Worm (Caenorhabditis elegans) whole organism, L4 larva: ENCODE measurements around the gene F09C12.2.
A peak's percentile ranks its signal among the peaks of the same experiment; 100 is the strongest.

ENCODE experiments used
- D1046.2 ChIP-seq: fragments of 200-800 bp; sonication (Bioruptor generic); IDR thresholded peaks from 2 replicates; pipeline ENCODE4 v1.3.6; 2022; ENCODE audit warnings: missing genetic modification characterization, missing compliant biosample characterization
- F37D6.2 ChIP-seq: sonication (generic microtip); optimal IDR thresholded peaks from 2 replicates; lab custom pipeline; 2016; ENCODE audit warnings: mild to moderate bottlenecking, missing genetic modification characterization, missing compliant biosample characterization
- F49E8.2 ChIP-seq: sonication (generic microtip); optimal IDR thresholded peaks from 2 replicates; lab custom pipeline; 2016; ENCODE audit warnings: missing compliant biosample characterization, mild to moderate bottlenecking, missing genetic modification characterization, borderline replicate concordance
- R02D3.7 ChIP-seq: fragments of 150-350 bp; sonication (generic microtip); optimal IDR thresholded peaks from 3 replicates; lab custom pipeline; 2014; ENCODE audit warnings: missing biosample characterization, missing genetic modification characterization
- T20F7.1 ChIP-seq: fragments of 200-800 bp; sonication (Bioruptor generic); optimal IDR thresholded peaks from 2 replicates; lab custom pipeline; 2018; ENCODE audit warnings: mild to moderate bottlenecking, missing genetic modification characterization, missing compliant biosample characterization
- T26A8.4 ChIP-seq: fragments of 200-800 bp; sonication (Bioruptor generic); IDR thresholded peaks from 2 replicates; pipeline ENCODE4 v1.3.6; 2022; ENCODE audit warnings: missing genetic modification characterization, missing compliant biosample characterization
- Y105C5A.15 ChIP-seq: fragments of 200-800 bp; sonication (Bioruptor generic); IDR thresholded peaks from 2 replicates; pipeline ENCODE4 v1.3.6; 2022; ENCODE audit warnings: missing genetic modification characterization, missing compliant biosample characterization
- Y5F2A.4 ChIP-seq: fragments of 200-800 bp; sonication (Bioruptor generic); optimal IDR thresholded peaks from 2 replicates; lab custom pipeline; 2018; ENCODE audit warnings: mild to moderate bottlenecking, missing genetic modification characterization, missing compliant biosample characterization
- ZK546.5 ChIP-seq, 2 experiments: sonication (generic microtip); optimal IDR thresholded peaks; 2 replicates each; lab custom pipeline; 2017; ENCODE audit warnings: missing biosample characterization in 2 of 2, missing genetic modification characterization in 2 of 2
- aha-1 ChIP-seq: fragments of 150-350 bp; peaks from one replicate; lab custom pipeline; 2014; ENCODE audit warnings: missing biosample characterization, missing genetic modification characterization
- arid-1 ChIP-seq: fragments of 200-800 bp; sonication (Bioruptor generic); conservative IDR thresholded peaks from 2 replicates; pipeline ENCODE4 v1.3.6; 2022; ENCODE audit warnings: missing genetic modification reagents, missing genetic modification characterization, missing compliant biosample characterization
- ceh-28 ChIP-seq: fragments of 150-350 bp; optimal IDR thresholded peaks from 2 replicates; lab custom pipeline; 2014; ENCODE audit warnings: missing biosample characterization, missing genetic modification reagents, missing genetic modification characterization
- cey-2 ChIP-seq: sonication (generic microtip); optimal IDR thresholded peaks from 3 replicates; lab custom pipeline; 2017; ENCODE audit warnings: missing genetic modification characterization, mild to moderate bottlenecking, missing compliant biosample characterization, antibody characterized with exemption, borderline replicate concordance; ENCODE audit not compliant: insufficient read depth
- ctbp-1 ChIP-seq: fragments of 200-800 bp; sonication (Bioruptor generic); IDR thresholded peaks from 2 replicates; pipeline ENCODE4 v1.3.6; 2022; ENCODE audit warnings: missing genetic modification reagents, missing genetic modification characterization, missing compliant biosample characterization
- daf-12 ChIP-seq: fragments of 150-350 bp; optimal IDR thresholded peaks from 2 replicates; lab custom pipeline; 2014; ENCODE audit warnings: missing biosample characterization, missing genetic modification reagents, missing genetic modification characterization
- dmd-8 ChIP-seq: fragments of 200-800 bp; sonication (Bioruptor generic); IDR thresholded peaks from 2 replicates; pipeline ENCODE4 v1.3.6; 2022; ENCODE audit warnings: missing genetic modification characterization, missing compliant biosample characterization
- dpl-1 ChIP-seq: fragments of 150-350 bp; optimal IDR thresholded peaks from 2 replicates; lab custom pipeline; 2014; ENCODE audit warnings: missing biosample characterization, missing genetic modification reagents, missing genetic modification characterization
- duxl-1 ChIP-seq: sonication (generic microtip); optimal IDR thresholded peaks from 2 replicates; lab custom pipeline; 2016; ENCODE audit warnings: mild to moderate bottlenecking, missing genetic modification characterization, moderate library complexity, missing compliant biosample characterization; ENCODE audit not compliant: poor library complexity
- fos-1 ChIP-seq: fragments of 150-350 bp; optimal IDR thresholded peaks from 2 replicates; lab custom pipeline; 2014; ENCODE audit warnings: missing biosample characterization, missing genetic modification characterization
- gei-8 ChIP-seq: fragments of 200-800 bp; sonication (Bioruptor generic); optimal IDR thresholded peaks from 2 replicates; lab custom pipeline; 2018; ENCODE audit warnings: mild to moderate bottlenecking, missing genetic modification characterization, missing compliant biosample characterization
- hlh-11 ChIP-seq: fragments of 200-800 bp; sonication (Bioruptor generic); optimal IDR thresholded peaks from 2 replicates; lab custom pipeline; 2018; ENCODE audit warnings: mild to moderate bottlenecking, missing genetic modification characterization, missing compliant biosample characterization
- jun-1 ChIP-seq: fragments of 150-350 bp; optimal IDR thresholded peaks from 2 replicates; lab custom pipeline; 2014; ENCODE audit warnings: missing biosample characterization, missing genetic modification reagents, missing genetic modification characterization
- lin-13 ChIP-seq: fragments of 150-350 bp; optimal IDR thresholded peaks from 2 replicates; lab custom pipeline; 2014; ENCODE audit warnings: missing biosample characterization, missing genetic modification reagents, missing genetic modification characterization
- lin-15B ChIP-seq: fragments of 150-350 bp; sonication (generic microtip); optimal IDR thresholded peaks from 3 replicates; lab custom pipeline; 2014; ENCODE audit warnings: missing biosample characterization, missing genetic modification characterization
- lsy-2 ChIP-seq, 2 experiments: fragments of 150-350 bp in 1 of 2; sonication (generic microtip) in 1 of 2; optimal IDR thresholded peaks; 2 replicates each; lab custom pipeline; 2014 to 2017; ENCODE audit warnings: missing biosample characterization in 2 of 2, missing genetic modification characterization in 2 of 2
- mxl-3 ChIP-seq: fragments of 200-800 bp; sonication (Bioruptor generic); optimal IDR thresholded peaks from 2 replicates; lab custom pipeline; 2018; ENCODE audit warnings: mild to moderate bottlenecking, missing genetic modification characterization, missing compliant biosample characterization
- nhr-102 ChIP-seq: sonication (generic microtip); optimal IDR thresholded peaks from 2 replicates; lab custom pipeline; 2016; ENCODE audit warnings: mild to moderate bottlenecking, missing genetic modification characterization, moderate library complexity, missing compliant biosample characterization
- nhr-11 ChIP-seq: fragments of 150-350 bp; optimal IDR thresholded peaks from 2 replicates; lab custom pipeline; 2014; ENCODE audit warnings: missing biosample characterization, missing genetic modification characterization
- nhr-237 ChIP-seq: sonication (generic microtip); optimal IDR thresholded peaks from 2 replicates; lab custom pipeline; 2017; ENCODE audit warnings: missing biosample characterization, missing genetic modification characterization
- nhr-25 ChIP-seq: sonication (generic microtip); optimal IDR thresholded peaks from 2 replicates; lab custom pipeline; 2017; ENCODE audit warnings: missing genetic modification characterization, mild to moderate bottlenecking, missing compliant biosample characterization, antibody characterized with exemption, moderate library complexity, borderline replicate concordance; ENCODE audit not compliant: insufficient read depth
- nhr-42 ChIP-seq: fragments of 200-800 bp; sonication (Bioruptor generic); IDR thresholded peaks from 2 replicates; pipeline ENCODE4 v1.3.6; 2022; ENCODE audit warnings: missing genetic modification characterization, missing compliant biosample characterization
- nhr-48 ChIP-seq: sonication (generic microtip); optimal IDR thresholded peaks from 2 replicates; lab custom pipeline; 2016; ENCODE audit warnings: mild to moderate bottlenecking, missing genetic modification characterization, missing compliant biosample characterization
- nhr-6 ChIP-seq: fragments of 150-350 bp; optimal IDR thresholded peaks from 2 replicates; lab custom pipeline; 2014; ENCODE audit warnings: missing biosample characterization, missing genetic modification characterization
- nhr-77 ChIP-seq: fragments of 150-350 bp; optimal IDR thresholded peaks from 2 replicates; lab custom pipeline; 2014; ENCODE audit warnings: missing biosample characterization, missing genetic modification characterization
- pha-4 ChIP-seq, 2 experiments: fragments of 150-350 bp in 1 of 2; fragments of 200-800 bp in 1 of 2; sonication (Bioruptor generic) in 1 of 2; IDR thresholded peaks in 1 of 2; optimal IDR thresholded peaks in 1 of 2; 2 replicates each; pipeline versions ENCODE4 v1.3.6 to Lab custom; 2014 to 2022; ENCODE audit warnings: missing genetic modification characterization in 2 of 2, missing genetic modification reagents in 2 of 2, missing biosample characterization in 1 of 2, missing compliant biosample characterization in 1 of 2
- pqm-1 ChIP-seq: sonication (generic microtip); optimal IDR thresholded peaks from 2 replicates; lab custom pipeline; 2017; ENCODE audit warnings: missing biosample characterization, missing genetic modification characterization
- zip-2 ChIP-seq: fragments of 150-350 bp; optimal IDR thresholded peaks from 2 replicates; lab custom pipeline; 2014; ENCODE audit warnings: missing biosample characterization, missing genetic modification characterization
- ztf-7 ChIP-seq: fragments of 150-350 bp; optimal IDR thresholded peaks from 2 replicates; lab custom pipeline; 2014; ENCODE audit warnings: missing biosample characterization, missing genetic modification characterization

Gene F09C12.2

DNA sequence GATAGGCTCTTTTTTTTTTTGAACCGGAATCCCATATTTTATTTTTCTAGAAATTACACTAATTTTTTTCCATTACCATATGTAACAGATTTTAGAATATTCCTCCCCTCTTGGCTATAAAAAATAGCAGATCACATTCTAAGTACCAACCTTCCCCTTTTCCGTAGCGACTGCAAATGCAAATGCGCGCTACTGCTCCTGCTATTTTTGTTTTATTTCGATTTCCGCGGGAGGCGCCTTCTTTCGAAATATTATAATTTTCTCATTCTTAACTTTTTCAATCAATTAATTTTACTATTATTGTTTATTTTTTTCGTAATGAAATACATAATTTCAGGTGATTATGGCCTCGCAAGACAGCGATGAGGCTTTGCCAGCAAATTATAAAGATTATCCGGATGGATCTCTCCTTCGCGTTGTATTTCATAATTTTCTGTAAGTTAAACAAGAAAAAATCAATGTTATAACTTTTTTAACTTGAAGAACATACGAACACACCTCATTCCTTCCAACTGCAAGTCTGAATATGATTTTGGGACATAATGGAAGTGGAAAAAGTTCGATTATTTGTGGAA lies 47.9 kb upstream of the F09C12.2 start, which contains the start of gene smc-5 (continued):
- TF ChIP-seq pha-4 (GFP tag; IDR thresholded peaks at IDR 0.05; lab: Robert Waterston, UW) (no peak), pha-4 (tag; optimal IDR thresholded peaks at IDR 0.05; lab: Kevin White, UChicago) (peak; percentile 10), nhr-77 (tag; lab: Kevin White, UChicago) (peak; percentile 83), nhr-25 (tag; lab: Kevin White, UChicago) (peak; percentile 28), nhr-6 (tag; lab: Kevin White, UChicago) (peak; percentile 56), ctbp-1 (GFP tag; lab: Robert Waterston, UW) (no peak)

DNA sequence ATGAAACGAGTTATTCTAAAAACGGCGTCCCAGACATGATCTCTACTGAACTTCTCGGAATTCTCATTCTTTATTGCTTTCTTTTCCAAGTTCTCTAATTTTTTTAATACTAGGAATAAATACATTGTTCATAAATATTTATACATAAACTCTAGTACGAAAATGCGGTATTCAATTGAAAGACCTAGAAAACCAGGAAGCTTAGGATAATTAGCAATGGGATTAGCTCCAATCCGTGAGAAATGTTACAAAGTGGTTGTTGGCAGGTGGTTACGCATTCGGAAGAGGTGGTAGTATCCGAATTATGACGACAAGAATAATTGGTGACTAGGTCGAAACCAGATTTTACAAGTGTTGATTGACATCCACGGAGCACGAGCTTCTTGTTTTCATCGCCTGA lies 42.8 kb upstream of the F09C12.2 start:
- TF ChIP-seq hlh-11 (tag; lab: Kevin White, UChicago), result no peak
- no peak for TF ChIP-seq pqm-1

DNA sequence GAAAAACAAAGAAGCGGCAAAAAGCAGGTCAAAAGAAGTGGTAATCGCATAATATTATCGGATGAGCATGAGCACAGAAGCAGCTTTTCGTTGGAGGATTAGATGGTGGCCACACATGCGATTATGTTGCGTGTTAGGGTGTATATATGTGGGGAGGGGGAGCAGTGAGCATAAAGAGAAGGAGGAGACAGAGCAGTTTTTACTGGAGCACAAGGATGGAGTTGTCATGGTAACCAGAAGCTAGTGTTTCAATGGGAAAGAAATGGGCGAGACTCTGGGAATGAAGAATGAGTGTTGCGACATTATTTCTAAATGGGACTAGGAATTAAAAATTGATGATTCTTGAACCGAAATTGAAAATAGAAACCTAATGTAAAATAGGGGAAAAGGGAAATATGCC lies 41.9 kb upstream of the F09C12.2 start, which contains the start of gene C27A2.8:
C27A2.8 (minus strand) TSS at position 117 of the 400 bp plus-strand sequence.
- TF ChIP-seq Y105C5A.15 (GFP tag; lab: Robert Waterston, UW), result no peak

DNA sequence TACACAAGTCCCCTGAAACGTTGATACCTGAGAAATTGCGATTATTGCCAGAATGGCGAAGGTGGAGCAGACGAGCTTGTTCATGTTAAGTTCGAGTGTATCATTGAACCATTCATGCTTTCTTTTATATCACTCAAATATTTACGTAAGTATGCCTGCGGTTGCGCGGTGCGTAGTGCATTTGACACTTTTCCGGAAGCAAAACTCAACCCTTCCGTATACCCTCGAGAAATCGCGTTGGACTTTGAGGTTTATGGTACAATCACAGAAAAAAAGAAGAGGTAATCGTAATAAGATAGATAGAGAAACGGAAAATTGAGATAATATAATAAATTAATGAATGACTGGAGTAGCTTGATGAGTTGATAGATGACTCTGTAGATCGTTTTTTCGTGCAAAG lies 40.3 kb upstream of the F09C12.2 start, which contains the start of gene idpb-2:
idpb-2 (minus strand) TSS at position 101 of the 400 bp plus-strand sequence.
- TF ChIP-seq aha-1 (peak; percentile 14), T26A8.4 (GFP tag; lab: Robert Waterston, UW) (no peak)

DNA sequence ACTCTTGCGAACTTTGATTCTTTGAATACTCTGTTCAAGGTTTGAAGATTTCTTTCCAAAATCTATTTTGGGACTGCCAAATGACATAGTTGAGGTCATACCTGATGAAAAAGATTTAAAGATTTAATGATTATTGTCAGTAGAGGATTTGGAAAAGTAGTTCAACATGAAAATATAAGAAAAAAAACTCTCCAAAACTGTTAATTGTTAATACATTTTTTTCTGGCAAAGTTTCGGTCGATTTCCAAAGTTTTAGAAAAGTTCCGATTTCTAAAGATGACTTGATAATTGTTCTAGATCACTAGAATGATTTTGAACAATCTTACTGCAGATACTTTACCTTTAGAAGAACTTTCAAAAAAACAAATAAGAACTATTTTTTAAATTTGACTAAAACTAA lies 38.5 kb upstream of the F09C12.2 start, which contains the start of gene C27A2.7:
C27A2.7 (minus strand) TSS at position 101 of the 400 bp plus-strand sequence.
- no peak for TF ChIP-seq nhr-102
- no peak for TF ChIP-seq Y5F2A.4
- TF ChIP-seq nhr-11 (tag; lab: Kevin White, UChicago), result no peak
- no peak for TF ChIP-seq nhr-42 (GFP tag; lab: Robert Waterston, UW)
- TF ChIP-seq ceh-28 (tag; lab: Kevin White, UChicago), result no peak
- no peak for TF ChIP-seq arid-1 (GFP tag; lab: Robert Waterston, UW)
- no peak for TF ChIP-seq T26A8.4 (GFP tag; lab: Robert Waterston, UW)
- TF ChIP-seq dpl-1 (GFP tag; lab: Kevin White, UChicago), result no peak
- TF ChIP-seq duxl-1 (tag; lab: Kevin White, UChicago), result no peak
- TF ChIP-seq dmd-8 (GFP tag; lab: Robert Waterston, UW), result no peak
- TF ChIP-seq mxl-3, result no peak
- no peak for TF ChIP-seq F37D6.2 (tag; lab: Kevin White, UChicago)
- no peak for TF ChIP-seq jun-1 (tag; lab: Kevin White, UChicago)

DNA sequence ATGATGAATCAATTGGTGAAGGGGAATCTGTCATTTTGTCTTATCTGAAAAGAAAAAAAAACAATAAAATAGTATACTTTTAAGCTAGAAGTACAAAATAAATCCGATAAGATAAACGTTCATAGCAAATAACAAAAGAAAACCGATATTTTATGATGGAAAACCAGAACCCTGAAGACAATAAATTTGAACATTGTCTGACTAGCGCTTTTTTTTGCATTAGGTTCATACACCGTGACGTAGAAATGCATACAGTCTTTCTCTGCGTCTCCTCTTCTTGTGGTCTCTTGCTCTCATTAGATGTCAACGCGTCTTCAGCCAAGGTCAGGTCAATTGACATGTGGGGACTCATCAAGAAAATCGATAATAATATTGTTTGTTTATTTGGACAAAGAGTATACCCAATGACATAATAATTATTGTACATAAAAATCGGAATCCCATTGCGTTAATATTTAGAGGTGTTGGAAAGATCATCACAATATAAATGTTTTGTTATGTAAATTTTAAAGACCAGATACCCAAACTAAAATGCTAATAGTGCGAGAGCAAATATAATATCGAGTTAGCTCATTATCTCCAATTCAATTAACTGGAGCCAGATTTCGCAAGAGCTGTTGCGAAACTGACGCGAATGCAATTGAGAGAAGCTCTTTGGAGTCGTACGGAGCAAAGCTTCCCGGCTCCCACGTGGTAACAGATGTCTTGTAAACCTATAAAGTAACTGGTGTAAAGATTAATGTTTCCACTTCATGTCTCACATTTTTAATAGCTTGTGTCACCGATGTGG lies 28.5 kb upstream of the F09C12.2 start, which contains the start of gene dsh-2:
dsh-2 (minus strand) TSS at position 51 of the 790 bp plus-strand sequence.
- TF ChIP-seq cey-2 (no peak), nhr-25 (tag; lab: Kevin White, UChicago) (no peak), zip-2 (tag; lab: Kevin White, UChicago) (no peak), ztf-7 (tag; lab: Kevin White, UChicago) (no peak), nhr-48 (tag; lab: Kevin White, UChicago) (no peak), nhr-11 (tag; lab: Kevin White, UChicago) (no peak), jun-1 (tag; lab: Kevin White, UChicago) (no peak), lin-15B (tag; lab: Kevin White, UChicago) (no peak), aha-1 (peak; percentile 27), gei-8 (GFP tag; lab: Kevin White, UChicago) (no peak), ZK546.5 (tag; optimal IDR thresholded peaks at IDR 0.05; lab: Kevin White, UChicago) (no peak), daf-12 (no peak), nhr-237 (no peak), T26A8.4 (GFP tag; lab: Robert Waterston, UW) (no peak), lin-13 (GFP tag; lab: Kevin White, UChicago) (peak; percentile 34), lsy-2 (tag; optimal IDR thresholded peaks at IDR 0.05; lab: Kevin White, UChicago) (peak in 1 of 2 experiments; percentile 73), D1046.2 (no peak), fos-1 (tag; lab: Kevin White, UChicago) (no peak), R02D3.7 (tag; lab: Kevin White, UChicago) (no peak), dpl-1 (GFP tag; lab: Kevin White, UChicago) (peak; percentile 77), T20F7.1 (GFP tag; lab: Kevin White, UChicago) (no peak), F49E8.2 (no peak)
